Worm (Caenorhabditis elegans): ENCODE results near the gene cit-1.1.

DNA sequence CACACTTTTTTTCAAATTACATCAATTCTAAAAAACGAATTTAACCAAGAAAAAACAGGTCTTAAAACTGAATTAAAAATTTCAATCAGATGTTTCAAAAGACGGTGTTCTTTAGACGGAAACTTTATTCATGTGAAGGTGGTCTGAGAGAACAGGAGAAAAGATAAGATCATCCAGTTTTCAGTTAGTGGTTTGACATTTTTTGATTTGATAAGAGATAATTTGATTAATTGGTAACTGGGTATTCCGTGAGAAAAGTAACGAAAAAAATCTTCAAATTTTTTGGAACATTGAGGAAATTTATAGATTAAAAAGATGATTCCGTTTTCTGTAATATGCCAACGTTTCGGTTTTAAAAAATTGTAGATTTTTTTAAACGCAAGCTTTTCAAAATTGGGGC, 26.9 kb upstream of the cit-1.1 start:
- TF ChIP-seq nhr-237 (tag; optimal IDR thresholded peaks at IDR 0.05) (no peak), sptf-1 (tag; optimal IDR thresholded peaks at IDR 0.05) (no peak), ces-1 (GFP tag; optimal IDR thresholded peaks at IDR 0.05) (no peak), unc-62 (GFP tag; optimal IDR thresholded peaks at IDR 0.05) (no peak), mep-1 (tag; optimal IDR thresholded peaks at IDR 0.05) (no peak), elt-3 (tag; optimal IDR thresholded peaks at IDR 0.05) (no peak), snpc-4 (tag; optimal IDR thresholded peaks at IDR 0.05) (no peak), ceh-43 (GFP tag; optimal IDR thresholded peaks at IDR 0.05) (no peak), pha-4 (tag; optimal IDR thresholded peaks at IDR 0.05) (no peak), unc-39 (tag; optimal IDR thresholded peaks at IDR 0.05) (no peak), tbx-8 (GFP tag; optimal IDR thresholded peaks at IDR 0.05) (no peak), ceh-83 (GFP tag; optimal IDR thresholded peaks at IDR 0.05) (no peak)

All from whole organism, mixed stage, embryonic.